Worm (Caenorhabditis elegans): Measurements from ENCODE around the gene VB0395L.1.

DNA sequence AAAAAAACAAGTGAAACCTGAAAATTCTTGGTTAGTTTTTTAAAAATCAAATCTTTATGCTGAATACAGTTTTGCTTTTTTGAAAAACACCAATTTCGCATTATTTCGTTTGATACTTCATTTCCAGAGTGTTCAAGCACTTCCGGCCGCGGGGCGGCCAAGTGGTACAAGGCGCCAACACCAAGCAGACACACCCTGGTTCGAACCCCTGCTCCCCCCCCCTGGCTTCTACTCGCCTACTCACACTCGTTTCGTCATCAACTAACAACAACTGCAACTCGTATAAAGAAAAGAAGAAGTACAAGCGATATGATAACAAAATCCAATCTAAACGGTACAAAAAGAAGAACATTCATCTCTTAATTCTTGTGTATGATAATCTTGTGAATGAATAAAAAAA, 14.0 kb downstream of the VB0395L.1 start:
- TF ChIP-seq ceh-36 (tag; optimal IDR thresholded peaks at IDR 0.05) (no peak), F13C5.2 (tag; optimal IDR thresholded peaks at IDR 0.05) (no peak), scrt-1 (GFP tag; IDR thresholded peaks at IDR 0.05) (no peak), ama-1 (optimal IDR thresholded peaks at IDR 0.05) (no peak), sea-1 (GFP tag; conservative IDR thresholded peaks at IDR 0.05) (no peak), hnd-1 (tag; optimal IDR thresholded peaks at IDR 0.05) (no peak), pes-1 (GFP tag; IDR thresholded peaks at IDR 0.05) (no peak), B0310.2 (tag; optimal IDR thresholded peaks at IDR 0.05) (no peak)
